Fruit fly (Drosophila melanogaster) whole organism, embryonic: ENCODE data around the gene Polr3E.
A peak's percentile ranks its signal among the peaks of the same experiment; 100 is the strongest.

Source experiments
- C15 ChIP-seq: fragments of 200-800 bp; sonication (Bioruptor generic); IDR thresholded peaks from 3 replicates; pipeline ENCODE4 v1.3.6; 2022; ENCODE audit warnings: missing biosample characterization, missing genetic modification characterization
- CG1024 ChIP-seq: fragments of 200-800 bp; sonication (Bioruptor generic); IDR thresholded peaks from 2 replicates; pipeline ENCODE4 v1.3.6; 2022; ENCODE audit warnings: missing biosample characterization, missing genetic modification characterization
- CG10565 ChIP-seq: fragments of 200-800 bp; sonication (Bioruptor generic); optimal IDR thresholded peaks from 3 replicates; lab custom pipeline; 2016; ENCODE audit warnings: missing biosample characterization, mild to moderate bottlenecking, missing genetic modification characterization
- CG11247 ChIP-seq: fragments of 200-800 bp; sonication (Bioruptor generic); IDR thresholded peaks from 2 replicates; pipeline ENCODE4 v1.3.6; 2022; ENCODE audit warnings: missing biosample characterization, missing genetic modification characterization
- CG12299 ChIP-seq: fragments of 200-800 bp; sonication (Bioruptor generic); optimal IDR thresholded peaks from 2 replicates; lab custom pipeline; 2018; ENCODE audit warnings: missing biosample characterization, mild to moderate bottlenecking, missing genetic modification characterization
- CG14050 ChIP-seq: fragments of 200-800 bp; sonication (Bioruptor generic); IDR thresholded peaks from 3 replicates; pipeline ENCODE4 v1.3.6; 2022; ENCODE audit warnings: missing biosample characterization, missing genetic modification characterization
- CG16815 ChIP-seq: fragments of 200-800 bp; sonication (Bioruptor generic); optimal IDR thresholded peaks from 3 replicates; lab custom pipeline; 2017; ENCODE audit warnings: missing biosample characterization, mild to moderate bottlenecking, missing genetic modification characterization
- CG34224 ChIP-seq: fragments of 200-800 bp; sonication (Bioruptor generic); IDR thresholded peaks from 3 replicates; pipeline ENCODE4 v1.3.6; 2022; ENCODE audit warnings: missing biosample characterization, missing genetic modification characterization; ENCODE audit not compliant: partially characterized antibody
- CG3726 ChIP-seq: fragments of 200-800 bp; sonication (Bioruptor generic); IDR thresholded peaks from 3 replicates; pipeline ENCODE4, ENCODE4 v1.3.6; 2022; ENCODE audit warnings: missing biosample characterization, missing genetic modification characterization
- CG43689 ChIP-seq: fragments of 200-800 bp; sonication (Bioruptor generic); IDR thresholded peaks from 2 replicates; pipeline ENCODE4 v1.3.6; 2022; ENCODE audit warnings: missing biosample characterization, missing genetic modification characterization
- CG4707 ChIP-seq: fragments of 200-800 bp; sonication (Bioruptor generic); optimal IDR thresholded peaks from 2 replicates; lab custom pipeline; 2018; ENCODE audit warnings: missing biosample characterization, mild to moderate bottlenecking, missing genetic modification characterization, moderate library complexity
- CG6854 ChIP-seq: fragments of 200-800 bp; sonication (Bioruptor generic); optimal IDR thresholded peaks from 3 replicates; lab custom pipeline; 2017; ENCODE audit warnings: missing biosample characterization, mild to moderate bottlenecking, missing genetic modification characterization
- Camta ChIP-seq: fragments of 200-800 bp; sonication (Bioruptor generic); optimal IDR thresholded peaks from 2 replicates; lab custom pipeline; 2016; ENCODE audit warnings: missing biosample characterization, missing genetic modification characterization
- Dbx ChIP-seq: fragments of 200-800 bp; sonication (Bioruptor generic); IDR thresholded peaks from 3 replicates; pipeline ENCODE4 v1.3.6; 2022; ENCODE audit warnings: missing biosample characterization, missing genetic modification characterization
- Deaf1 ChIP-seq: fragments of 200-800 bp; optimal IDR thresholded peaks from 3 replicates; lab custom pipeline; 2019; ENCODE audit warnings: missing biosample characterization, mild to moderate bottlenecking, missing genetic modification characterization, moderate library complexity
- Drgx ChIP-seq: fragments of 200-800 bp; sonication (Bioruptor generic); IDR thresholded peaks from 2 replicates; pipeline ENCODE4 v1.3.6; 2022; ENCODE audit warnings: missing biosample characterization, missing genetic modification characterization
- Elba2 ChIP-seq: fragments of 200-800 bp; sonication (Bioruptor generic); optimal IDR thresholded peaks from 3 replicates; lab custom pipeline; 2016; ENCODE audit warnings: missing biosample characterization, missing genetic modification characterization
- Fer2 ChIP-seq: fragments of 200-800 bp; sonication (Bioruptor generic); optimal IDR thresholded peaks from 2 replicates; lab custom pipeline; 2018; ENCODE audit warnings: missing biosample characterization, mild to moderate bottlenecking, missing genetic modification characterization, moderate library complexity
- HHEX ChIP-seq: fragments of 200-800 bp; sonication (Bioruptor generic); optimal IDR thresholded peaks from 3 replicates; lab custom pipeline; 2017; ENCODE audit warnings: missing biosample characterization, mild to moderate bottlenecking, missing genetic modification characterization, missing genetic modification reagents
- HLHmδ ChIP-seq: fragments of 200-800 bp; sonication (Bioruptor generic); optimal IDR thresholded peaks from 2 replicates; lab custom pipeline; 2018; ENCODE audit warnings: missing biosample characterization, mild to moderate bottlenecking, missing genetic modification characterization, moderate library complexity
- Hmr ChIP-seq: fragments of 200-800 bp; sonication (Bioruptor generic); optimal IDR thresholded peaks from 3 replicates; lab custom pipeline; 2017; ENCODE audit warnings: mild to moderate bottlenecking, missing biosample characterization, missing genetic modification reagents, missing genetic modification characterization
- Hr51 ChIP-seq, 2 experiments: fragments of 200-800 bp; sonication (Bioruptor generic); optimal IDR thresholded peaks; 2 replicates in 1 of 2; 3 replicates in 1 of 2; lab custom pipeline; 2016 to 2018; ENCODE audit warnings: missing biosample characterization in 2 of 2, missing genetic modification characterization in 2 of 2, mild to moderate bottlenecking in 1 of 2, moderate library complexity in 1 of 2
- Jarid2 ChIP-seq: fragments of 200-800 bp; sonication (Bioruptor generic); optimal IDR thresholded peaks from 3 replicates; lab custom pipeline; 2017; ENCODE audit warnings: mild to moderate bottlenecking, missing biosample characterization, missing genetic modification reagents, missing genetic modification characterization
- Lim3 ChIP-seq: fragments of 200-800 bp; sonication (Bioruptor generic); IDR thresholded peaks from 2 replicates; pipeline ENCODE4 v1.3.6; 2022; ENCODE audit warnings: missing biosample characterization, missing genetic modification characterization
- Med ChIP-seq: fragments of 200-800 bp; sonication (Bioruptor generic); peaks from one replicate; lab custom pipeline; 2016; ENCODE audit warnings: missing biosample characterization, missing genetic modification characterization, mild to moderate bottlenecking, inconsistent platforms, moderate library complexity
- Meics ChIP-seq: fragments of 200-800 bp; sonication (Bioruptor generic); optimal IDR thresholded peaks from 2 replicates; lab custom pipeline; 2017; ENCODE audit warnings: missing biosample characterization, mild to moderate bottlenecking, missing genetic modification characterization
- NC2β ChIP-seq: fragments of 200-800 bp; sonication (Bioruptor generic); optimal IDR thresholded peaks from 2 replicates; lab custom pipeline; 2016; ENCODE audit warnings: missing biosample characterization, missing genetic modification characterization
- NK7.1 ChIP-seq: fragments of 200-800 bp; sonication (Bioruptor generic); optimal IDR thresholded peaks from 3 replicates; lab custom pipeline; 2016; ENCODE audit warnings: missing biosample characterization, missing genetic modification characterization
- NfI ChIP-seq: fragments of 200-800 bp; sonication (Bioruptor generic); optimal IDR thresholded peaks from 3 replicates; lab custom pipeline; 2018; ENCODE audit warnings: missing biosample characterization, mild to moderate bottlenecking, missing genetic modification characterization, moderate library complexity
- Tbp ChIP-seq: fragments of >200 bp; optimal IDR thresholded peaks from 2 replicates; lab custom pipeline; 2018; ENCODE audit warnings: missing biosample characterization, missing genetic modification characterization
- Trl ChIP-seq, 3 experiments: fragments of >200 bp in 2 of 3; fragments of 200-800 bp in 1 of 3; sonication (Bioruptor generic) in 1 of 3; optimal IDR thresholded peaks; 2 replicates in 1 of 3; 3 replicates in 2 of 3; lab custom pipeline; 2016 to 2017; ENCODE audit warnings: missing biosample characterization in 1 of 3, missing genetic modification characterization in 1 of 3
- abd-A ChIP-seq: fragments of 200-800 bp; sonication (Bioruptor generic); optimal IDR thresholded peaks from 3 replicates; lab custom pipeline; 2019; ENCODE audit warnings: missing biosample characterization, mild to moderate bottlenecking, missing genetic modification characterization, moderate library complexity
- ash1 ChIP-seq: fragments of 200-800 bp; sonication (Bioruptor generic); optimal IDR thresholded peaks from 2 replicates; lab custom pipeline; 2018; ENCODE audit warnings: missing biosample characterization, mild to moderate bottlenecking, missing genetic modification characterization
- cg ChIP-seq: fragments of 200-800 bp; sonication (Bioruptor generic); optimal IDR thresholded peaks from 3 replicates; lab custom pipeline; 2019; ENCODE audit warnings: missing biosample characterization, mild to moderate bottlenecking, missing genetic modification characterization, moderate library complexity
- ci ChIP-seq: fragments of 200-800 bp; sonication (Bioruptor generic); IDR thresholded peaks from 3 replicates; pipeline ENCODE4 v1.3.6; 2022; ENCODE audit warnings: missing biosample characterization, missing genetic modification characterization
- crc ChIP-seq: fragments of 200-800 bp; sonication (Bioruptor generic); optimal IDR thresholded peaks from 2 replicates; lab custom pipeline; 2016; ENCODE audit warnings: missing biosample characterization, missing genetic modification characterization
- crol ChIP-seq: fragments of 200-800 bp; sonication (Bioruptor generic); IDR thresholded peaks from 2 replicates; pipeline ENCODE4 v1.3.6; 2022; ENCODE audit warnings: missing biosample characterization, missing genetic modification characterization
- cwo ChIP-seq: fragments of 200-800 bp; sonication (Bioruptor generic); optimal IDR thresholded peaks from 3 replicates; lab custom pipeline; 2017; ENCODE audit warnings: missing biosample characterization, missing genetic modification characterization, mild to moderate bottlenecking, moderate library complexity, missing genetic modification reagents
- dan ChIP-seq: fragments of 200-800 bp; sonication (Bioruptor generic); IDR thresholded peaks from 2 replicates; pipeline ENCODE4 v1.3.6; 2022; ENCODE audit warnings: missing biosample characterization, missing genetic modification characterization
- dpn ChIP-seq, 2 experiments: fragments of 200-800 bp; sonication (Bioruptor generic); optimal IDR thresholded peaks; 3 replicates each; lab custom pipeline; 2016; ENCODE audit warnings: missing biosample characterization in 2 of 2, missing genetic modification characterization in 2 of 2
- fd96Cb ChIP-seq: fragments of 200-800 bp; sonication (Bioruptor generic); optimal IDR thresholded peaks from 2 replicates; lab custom pipeline; 2018; ENCODE audit warnings: missing biosample characterization, mild to moderate bottlenecking, missing genetic modification characterization, moderate library complexity
- gsb ChIP-seq: fragments of 200-800 bp; sonication (Bioruptor generic); IDR thresholded peaks from 2 replicates; pipeline ENCODE4 v1.3.6; 2022; ENCODE audit warnings: missing biosample characterization, missing genetic modification characterization
- gt ChIP-seq: fragments of 200-800 bp; sonication (Bioruptor generic); IDR thresholded peaks from 2 replicates; pipeline ENCODE4 v1.3.6; 2022; ENCODE audit warnings: missing biosample characterization, missing genetic modification characterization
- lbe ChIP-seq: fragments of 200-800 bp; sonication (Bioruptor generic); optimal IDR thresholded peaks from 2 replicates; lab custom pipeline; 2016; ENCODE audit warnings: missing biosample characterization, mild to moderate bottlenecking, missing genetic modification characterization
- lov ChIP-seq, 2 experiments: fragments of 200-800 bp in 1 of 2; fragments of >200 bp in 1 of 2; sonication (Bioruptor generic) in 1 of 2; IDR thresholded peaks in 1 of 2; optimal IDR thresholded peaks in 1 of 2; 2 replicates in 1 of 2; 3 replicates in 1 of 2; pipeline versions ENCODE4 v1.3.6 to Lab custom; 2017 to 2022; ENCODE audit warnings: missing biosample characterization in 1 of 2, missing genetic modification characterization in 1 of 2
- pros ChIP-seq: fragments of 200-800 bp; sonication (Bioruptor generic); optimal IDR thresholded peaks from 3 replicates; lab custom pipeline; 2019; ENCODE audit warnings: missing biosample characterization, mild to moderate bottlenecking, missing genetic modification characterization, moderate library complexity
- sens ChIP-seq: fragments of 200-800 bp; sonication (Bioruptor generic); peaks from one replicate; lab custom pipeline; 2016; ENCODE audit warnings: missing biosample characterization, missing genetic modification characterization
- ssp ChIP-seq: fragments of 200-800 bp; sonication (Bioruptor generic); IDR thresholded peaks from 2 replicates; pipeline ENCODE4 v1.3.6; 2022; ENCODE audit warnings: missing biosample characterization, missing genetic modification characterization
- stwl ChIP-seq: fragments of 200-800 bp; sonication (Bioruptor generic); optimal IDR thresholded peaks from 3 replicates; lab custom pipeline; 2018; ENCODE audit warnings: missing biosample characterization, mild to moderate bottlenecking, missing genetic modification characterization, moderate library complexity
- yki ChIP-seq: fragments of >200 bp; optimal IDR thresholded peaks from 3 replicates; lab custom pipeline; 2018
- z ChIP-seq: fragments of 200-800 bp; sonication (Bioruptor generic); IDR thresholded peaks from 3 replicates; pipeline ENCODE4 v1.3.6; 2022; ENCODE audit warnings: missing biosample characterization, missing genetic modification characterization

Gene Polr3E

dm6 chr3L:21023364-21023763 is 8.3 kb upstream of the Polr3E start (continued):
- TF ChIP-seq gt (GFP tag; lab: Robert Waterston, UW), result no peak
- no peak for TF ChIP-seq HLHmδ
- peak; percentile 74 for TF ChIP-seq yki (lab: Kevin White, UChicago)
- TF ChIP-seq dan (GFP tag; lab: Robert Waterston, UW), result no peak
- no peak for TF ChIP-seq ash1
- peak; percentile 90 to 92 for TF ChIP-seq Trl (optimal IDR thresholded peaks at IDR 0.05; lab: Kevin White, UChicago)
- no peak for TF ChIP-seq Trl (GFP tag; optimal IDR thresholded peaks at IDR 0.05; lab: Kevin White, UChicago)
- no peak for TF ChIP-seq CG4707 (GFP tag; lab: Kevin White, UChicago)
- no peak for TF ChIP-seq crc (GFP tag; lab: Kevin White, UChicago)
- TF ChIP-seq cwo, result peak; percentile 9
- no peak for TF ChIP-seq Jarid2
- TF ChIP-seq CG6854 (GFP tag; lab: Kevin White, UChicago), result peak; percentile 20
- no peak for TF ChIP-seq CG43689
- TF ChIP-seq CG16815 (GFP tag; lab: Kevin White, UChicago), result no peak
- TF ChIP-seq abd-A (tag; lab: Kevin White, UChicago), result peak; percentile 10
- TF ChIP-seq NfI (GFP tag; lab: Kevin White, UChicago), result no peak
- TF ChIP-seq CG14050, result no peak
- TF ChIP-seq ci (GFP tag; lab: Robert Waterston, UW), result peak; percentile 50; the same call in 1 of the 3 replicates
- no peak for TF ChIP-seq Hmr (GFP tag; lab: Kevin White, UChicago)
- TF ChIP-seq Meics, result no peak
- no peak for TF ChIP-seq CG12299 (tag; lab: Kevin White, UChicago)
- TF ChIP-seq ssp (GFP tag; lab: Robert Waterston, UW), result no peak
- no peak for TF ChIP-seq fd96Cb
- peak; percentile 71 for TF ChIP-seq cg (GFP tag; lab: Kevin White, UChicago)
- no peak for TF ChIP-seq Fer2 (tag; lab: Kevin White, UChicago)
- TF ChIP-seq C15 (GFP tag; lab: Robert Waterston, UW), result no peak
- peak; percentile 52 for TF ChIP-seq Med (GFP tag; lab: Kevin White, UChicago)
- TF ChIP-seq stwl (tag; lab: Kevin White, UChicago), result no peak
- no peak for TF ChIP-seq dpn (GFP tag; optimal IDR thresholded peaks at IDR 0.05; lab: Kevin White, UChicago)
- no peak for TF ChIP-seq lov (optimal IDR thresholded peaks at IDR 0.05; lab: Kevin White, UChicago)
- no peak for TF ChIP-seq lov (GFP tag; IDR thresholded peaks at IDR 0.05; lab: Robert Waterston, UW)
- TF ChIP-seq crol (GFP tag; lab: Robert Waterston, UW), result peak; percentile 96
- no peak for TF ChIP-seq CG3726 (GFP tag; lab: Robert Waterston, UW)
- TF ChIP-seq Lim3 (GFP tag; lab: Robert Waterston, UW), result no peak
- peak; percentile 14 for TF ChIP-seq lbe
- no peak for TF ChIP-seq Elba2
- TF ChIP-seq CG1024 (GFP tag; lab: Robert Waterston, UW), result no peak
- TF ChIP-seq CG11247 (GFP tag; lab: Robert Waterston, UW), result no peak
- TF ChIP-seq Tbp (GFP tag; lab: Kevin White, UChicago), result no peak
- TF ChIP-seq Drgx (GFP tag; lab: Robert Waterston, UW), result 0 out of 2 replicates have a peak, but pooled peaks have one; percentile 4
- TF ChIP-seq z (GFP tag; lab: Robert Waterston, UW), result 0 out of 3 replicates have a peak, but pooled peaks have one; percentile 38
- TF ChIP-seq NC2β (GFP tag; lab: Kevin White, UChicago), result no peak
- TF ChIP-seq Dbx, result no peak; the same call in 1 of the 3 replicates
- no peak for TF ChIP-seq Hr51 (GFP tag; optimal IDR thresholded peaks at IDR 0.05; lab: Kevin White, UChicago)
- no peak for TF ChIP-seq Camta (GFP tag; lab: Kevin White, UChicago)
- 0 out of 3 replicates have a peak, but pooled peaks have one; percentile 29 for TF ChIP-seq CG34224
- no peak for TF ChIP-seq gsb (GFP tag; lab: Robert Waterston, UW)
- peak; percentile 41 for TF ChIP-seq sens
- TF ChIP-seq NK7.1, result no peak
- peak; percentile 78 for TF ChIP-seq Deaf1 (tag; lab: Kevin White, UChicago)
- TF ChIP-seq pros (GFP tag; lab: Kevin White, UChicago), result peak; percentile 34
- TF ChIP-seq HHEX (GFP tag; lab: Kevin White, UChicago), result no peak
- no peak for TF ChIP-seq CG10565 (GFP tag; lab: Kevin White, UChicago)
